Fruit fly (Drosophila melanogaster) whole organism, embryonic: ENCODE data around the gene CG13085.
A peak's percentile ranks its signal among the peaks of the same experiment; 100 is the strongest.

Experiments
- ATbp ChIP-seq: fragments of 200-800 bp; sonication (Bioruptor generic); optimal IDR thresholded peaks from 2 replicates; lab custom pipeline; 2017; ENCODE audit warnings: missing biosample characterization, mild to moderate bottlenecking, missing genetic modification characterization, missing genetic modification reagents
- BtbVII ChIP-seq: fragments of 200-800 bp; sonication (Bioruptor generic); optimal IDR thresholded peaks from 3 replicates; lab custom pipeline; 2017; ENCODE audit warnings: missing biosample characterization, mild to moderate bottlenecking, missing genetic modification characterization
- CG10321 ChIP-seq: fragments of 200-800 bp; sonication (Bioruptor generic); IDR thresholded peaks from 2 replicates; pipeline ENCODE4 v1.3.6; 2022; ENCODE audit warnings: missing biosample characterization, missing genetic modification characterization
- CG10959 ChIP-seq: fragments of 200-800 bp; sonication (Bioruptor generic); IDR thresholded peaks from 2 replicates; pipeline ENCODE4 v1.3.6; 2022; ENCODE audit warnings: missing biosample characterization, missing genetic modification characterization
- CG11398 ChIP-seq: fragments of 200-800 bp; sonication (Bioruptor generic); optimal IDR thresholded peaks from 2 replicates; lab custom pipeline; 2016; ENCODE audit warnings: missing biosample characterization, missing genetic modification characterization
- CG11560 ChIP-seq: fragments of 200-800 bp; sonication (Bioruptor generic); IDR thresholded peaks from 3 replicates; pipeline ENCODE4 v1.3.6; 2022; ENCODE audit warnings: missing biosample characterization, missing genetic modification characterization
- CG12236 ChIP-seq: fragments of 200-800 bp; sonication (Bioruptor generic); optimal IDR thresholded peaks from 2 replicates; lab custom pipeline; 2016; ENCODE audit warnings: missing biosample characterization, missing genetic modification characterization
- CG1233 ChIP-seq: fragments of 200-800 bp; sonication (Bioruptor generic); optimal IDR thresholded peaks from 4 replicates; lab custom pipeline; 2018; ENCODE audit warnings: missing biosample characterization, mild to moderate bottlenecking, missing genetic modification characterization
- CG14014 ChIP-seq: fragments of 200-800 bp; sonication (Bioruptor generic); IDR thresholded peaks from 2 replicates; pipeline ENCODE4 v1.3.6; 2022; ENCODE audit warnings: missing biosample characterization, missing genetic modification characterization
- CG1792 ChIP-seq: fragments of 200-800 bp; sonication (Bioruptor generic); optimal IDR thresholded peaks from 2 replicates; lab custom pipeline; 2016; ENCODE audit warnings: missing biosample characterization, missing genetic modification characterization
- CG18764 ChIP-seq: fragments of 200-800 bp; sonication (Bioruptor generic); optimal IDR thresholded peaks from 3 replicates; lab custom pipeline; 2016; ENCODE audit warnings: missing biosample characterization, missing genetic modification characterization
- CG2202 ChIP-seq: fragments of 200-800 bp; sonication (Bioruptor generic); optimal IDR thresholded peaks from 2 replicates; lab custom pipeline; 2018; ENCODE audit warnings: missing biosample characterization, mild to moderate bottlenecking, missing genetic modification characterization
- CG6254 ChIP-seq: fragments of 200-800 bp; sonication (Bioruptor generic); optimal IDR thresholded peaks from 3 replicates; lab custom pipeline; 2017; ENCODE audit warnings: mild to moderate bottlenecking, missing biosample characterization, missing genetic modification reagents, missing genetic modification characterization
- CG6272 ChIP-seq: fragments of 200-800 bp; sonication (Bioruptor generic); IDR thresholded peaks from 2 replicates; pipeline ENCODE4 v1.3.6; 2022; ENCODE audit warnings: missing biosample characterization, missing genetic modification characterization
- CG6654 ChIP-seq: fragments of 200-800 bp; sonication (Bioruptor generic); optimal IDR thresholded peaks from 2 replicates; lab custom pipeline; 2017; ENCODE audit warnings: missing biosample characterization, mild to moderate bottlenecking, missing genetic modification characterization
- CG6813 ChIP-seq: fragments of 200-800 bp; sonication (Bioruptor generic); optimal IDR thresholded peaks from 2 replicates; lab custom pipeline; 2017; ENCODE audit warnings: missing biosample characterization, missing genetic modification characterization, mild to moderate bottlenecking, moderate library complexity, missing genetic modification reagents
- CG7745 ChIP-seq: fragments of 200-800 bp; sonication (Bioruptor generic); optimal IDR thresholded peaks from 2 replicates; lab custom pipeline; 2018; ENCODE audit warnings: missing biosample characterization, mild to moderate bottlenecking, missing genetic modification characterization, moderate library complexity
- CoRest ChIP-seq: fragments of 200-800 bp; sonication (Bioruptor generic); optimal IDR thresholded peaks from 3 replicates; lab custom pipeline; 2018; ENCODE audit warnings: missing biosample characterization, mild to moderate bottlenecking, missing genetic modification characterization, moderate library complexity
- D19A ChIP-seq: fragments of 200-800 bp; optimal IDR thresholded peaks from 3 replicates; lab custom pipeline; 2019; ENCODE audit warnings: missing biosample characterization, mild to moderate bottlenecking, missing genetic modification characterization, moderate library complexity
- Dip2 ChIP-seq: fragments of 200-800 bp; sonication (Bioruptor generic); IDR thresholded peaks from 2 replicates; pipeline ENCODE4 v1.3.6; 2022; ENCODE audit warnings: missing biosample characterization, missing genetic modification characterization
- E2f1 ChIP-seq: fragments of 200-800 bp; sonication (Bioruptor generic); IDR thresholded peaks from 2 replicates; pipeline ENCODE4 v1.3.6; 2022; ENCODE audit warnings: missing biosample characterization, missing genetic modification characterization
- Gsc ChIP-seq: fragments of 200-800 bp; sonication (Bioruptor generic); IDR thresholded peaks from 2 replicates; pipeline ENCODE4 v1.3.6; 2022; ENCODE audit warnings: missing biosample characterization, missing genetic modification characterization
- HLH54F ChIP-seq: fragments of 200-800 bp; sonication (Bioruptor generic); optimal IDR thresholded peaks from 3 replicates; lab custom pipeline; 2016; ENCODE audit warnings: missing biosample characterization, missing genetic modification characterization
- HmgD ChIP-seq: fragments of 200-800 bp; sonication (Bioruptor generic); optimal IDR thresholded peaks from 3 replicates; lab custom pipeline; 2016; ENCODE audit warnings: missing biosample characterization, missing genetic modification characterization
- Oli ChIP-seq: fragments of 200-800 bp; sonication (Bioruptor generic); optimal IDR thresholded peaks from 2 replicates; lab custom pipeline; 2018; ENCODE audit warnings: missing biosample characterization, mild to moderate bottlenecking, missing genetic modification characterization, moderate library complexity
- Pdp1 ChIP-seq, 2 experiments: fragments of 200-800 bp; sonication (Bioruptor generic); optimal IDR thresholded peaks; 3 replicates each; lab custom pipeline; 2016; ENCODE audit warnings: missing biosample characterization in 2 of 2, missing genetic modification characterization in 2 of 2, mild to moderate bottlenecking in 1 of 2, moderate library complexity in 1 of 2
- Ptx1 ChIP-seq: fragments of 200-800 bp; sonication (Bioruptor generic); IDR thresholded peaks from 2 replicates; pipeline ENCODE4 v1.3.6; 2022; ENCODE audit warnings: missing biosample characterization, missing genetic modification characterization
- Rfx ChIP-seq: fragments of 200-800 bp; sonication (Bioruptor generic); IDR thresholded peaks from 2 replicates; pipeline ENCODE4 v1.3.6; 2022; ENCODE audit warnings: missing biosample characterization, missing genetic modification characterization
- Scr ChIP-seq: fragments of 200-800 bp; sonication (Bioruptor generic); IDR thresholded peaks from 2 replicates; pipeline ENCODE4 v1.3.6; 2022; ENCODE audit warnings: missing biosample characterization, missing genetic modification characterization; ENCODE audit not compliant: partially characterized antibody
- Six4 ChIP-seq: fragments of 200-800 bp; sonication (Bioruptor generic); optimal IDR thresholded peaks from 2 replicates; lab custom pipeline; 2016; ENCODE audit warnings: missing biosample characterization, missing genetic modification characterization
- Sox102F ChIP-seq: fragments of 200-800 bp; sonication (Bioruptor generic); optimal IDR thresholded peaks from 2 replicates; lab custom pipeline; 2018; ENCODE audit warnings: missing biosample characterization, mild to moderate bottlenecking, missing genetic modification characterization, moderate library complexity
- Sry-β ChIP-seq: fragments of 200-800 bp; sonication (Bioruptor generic); optimal IDR thresholded peaks from 2 replicates; lab custom pipeline; 2018; ENCODE audit warnings: missing biosample characterization, mild to moderate bottlenecking, missing genetic modification characterization, moderate library complexity
- Tbp ChIP-seq: fragments of >200 bp; optimal IDR thresholded peaks from 2 replicates; lab custom pipeline; 2018; ENCODE audit warnings: missing biosample characterization, missing genetic modification characterization
- Xbp1 ChIP-seq: fragments of 200-800 bp; sonication (Bioruptor generic); optimal IDR thresholded peaks from 3 replicates; lab custom pipeline; 2016; ENCODE audit warnings: missing biosample characterization, mild to moderate bottlenecking, missing genetic modification characterization
- ato ChIP-seq: fragments of 200-800 bp; sonication (Bioruptor generic); IDR thresholded peaks from 2 replicates; pipeline ENCODE4 v1.3.6; 2022; ENCODE audit warnings: missing biosample characterization, missing genetic modification characterization; ENCODE audit not compliant: partially characterized antibody
- bigmax ChIP-seq: fragments of 200-800 bp; sonication (Bioruptor generic); optimal IDR thresholded peaks from 2 replicates; lab custom pipeline; 2018; ENCODE audit warnings: missing biosample characterization, mild to moderate bottlenecking, missing genetic modification characterization
- btn ChIP-seq: fragments of 200-800 bp; sonication (Bioruptor generic); optimal IDR thresholded peaks from 2 replicates; lab custom pipeline; 2016; ENCODE audit warnings: missing biosample characterization, missing genetic modification characterization
- cas ChIP-seq: fragments of 200-800 bp; sonication (Bioruptor generic); IDR thresholded peaks from 2 replicates; pipeline ENCODE4 v1.3.6; 2022; ENCODE audit warnings: missing biosample characterization, missing genetic modification characterization
- cwo ChIP-seq: fragments of 200-800 bp; sonication (Bioruptor generic); optimal IDR thresholded peaks from 3 replicates; lab custom pipeline; 2017; ENCODE audit warnings: missing biosample characterization, missing genetic modification characterization, mild to moderate bottlenecking, moderate library complexity, missing genetic modification reagents
- gem ChIP-seq: fragments of 200-800 bp; sonication (Bioruptor generic); optimal IDR thresholded peaks from 2 replicates; lab custom pipeline; 2019; ENCODE audit warnings: missing biosample characterization, mild to moderate bottlenecking, missing genetic modification characterization, moderate library complexity
- knrl ChIP-seq: fragments of 200-800 bp; sonication (Bioruptor generic); IDR thresholded peaks from 3 replicates; pipeline ENCODE4 v1.3.6; 2022; ENCODE audit warnings: missing biosample characterization, missing genetic modification characterization; ENCODE audit not compliant: partially characterized antibody
- nmo ChIP-seq: fragments of 200-800 bp; sonication (Bioruptor generic); optimal IDR thresholded peaks from 2 replicates; lab custom pipeline; 2018; ENCODE audit warnings: missing biosample characterization, mild to moderate bottlenecking, missing genetic modification characterization, moderate library complexity
- sc ChIP-seq, 3 experiments: fragments of >200 bp in 2 of 3; fragments of 200-800 bp in 1 of 3; sonication (Bioruptor generic) in 1 of 3; optimal IDR thresholded peaks; 2 replicates in 2 of 3; 3 replicates in 1 of 3; lab custom pipeline; 2017; ENCODE audit warnings: mild to moderate bottlenecking in 1 of 3, missing biosample characterization in 1 of 3, missing genetic modification characterization in 1 of 3, missing genetic modification reagents in 1 of 3
- sd ChIP-seq: fragments of 200-800 bp; sonication (Bioruptor generic); optimal IDR thresholded peaks from 3 replicates; lab custom pipeline; 2018; ENCODE audit warnings: missing biosample characterization, mild to moderate bottlenecking, missing genetic modification characterization, moderate library complexity
- so ChIP-seq: fragments of 200-800 bp; sonication (Bioruptor generic); IDR thresholded peaks from 3 replicates; pipeline ENCODE4 v1.3.6; 2022; ENCODE audit warnings: missing biosample characterization, missing genetic modification characterization
- sug ChIP-seq: fragments of 200-800 bp; optimal IDR thresholded peaks from 2 replicates; lab custom pipeline; 2019; ENCODE audit warnings: missing biosample characterization, mild to moderate bottlenecking, missing genetic modification characterization, moderate library complexity
- tgo ChIP-seq: fragments of 200-800 bp; sonication (Bioruptor generic); IDR thresholded peaks from 3 replicates; pipeline ENCODE4 v1.3.6; 2022; ENCODE audit warnings: missing biosample characterization, missing genetic modification characterization
- trem ChIP-seq: fragments of 200-800 bp; optimal IDR thresholded peaks from 3 replicates; lab custom pipeline; 2019; ENCODE audit warnings: missing biosample characterization, mild to moderate bottlenecking, missing genetic modification characterization, moderate library complexity
- wdn ChIP-seq: fragments of 200-800 bp; sonication (Bioruptor generic); IDR thresholded peaks from 2 replicates; pipeline ENCODE4 v1.3.6; 2022; ENCODE audit warnings: missing biosample characterization, missing genetic modification characterization

Gene CG13085

DNA sequence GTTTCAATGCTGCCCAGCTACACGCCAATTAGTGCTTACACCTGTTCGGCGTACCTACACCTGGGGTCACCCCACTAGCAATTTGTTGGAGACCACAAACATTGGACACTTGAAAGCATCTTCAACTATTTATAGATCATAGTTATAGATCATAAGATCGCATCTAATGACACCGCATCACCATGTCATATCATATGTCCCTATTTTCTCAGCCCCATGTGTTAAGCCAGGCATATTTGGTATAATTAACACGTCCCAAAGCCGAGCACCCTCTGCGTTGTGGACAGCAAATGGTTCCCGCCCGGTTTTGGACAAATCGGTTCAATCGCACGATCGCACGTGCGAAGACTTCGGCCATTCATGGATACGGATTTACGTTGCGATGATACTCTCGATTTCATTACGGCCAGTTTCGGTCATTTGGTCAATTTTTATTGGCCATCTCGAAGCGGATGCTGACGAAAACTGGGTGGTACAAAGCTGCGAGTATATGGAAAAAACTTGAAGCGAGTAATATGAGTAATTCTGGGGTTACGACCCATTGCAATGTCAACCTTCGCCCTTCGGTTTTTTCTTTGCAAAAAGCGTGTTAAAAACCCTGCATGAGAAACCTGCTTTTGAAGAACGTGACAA, 15.9 kb downstream of the CG13085 start (continued):
- TF ChIP-seq ato (GFP tag; lab: Robert Waterston, UW) (no peak), Rfx (GFP tag; lab: Robert Waterston, UW) (peak; percentile 83), wdn (GFP tag; lab: Robert Waterston, UW) (peak; percentile 86), nmo (GFP tag; lab: Kevin White, UChicago) (peak; percentile 73), Oli (tag; lab: Kevin White, UChicago) (peak; percentile 86), Scr (0 out of 2 replicates have a peak, but pooled peaks have one; percentile 24), so (GFP tag; lab: Robert Waterston, UW) (peak; percentile 76), CG1792 (GFP tag; lab: Kevin White, UChicago) (peak; percentile 31), tgo (GFP tag; lab: Robert Waterston, UW) (peak; percentile 74), CG1233 (GFP tag; lab: Kevin White, UChicago) (peak; percentile 45), HmgD (no peak), sug (tag; lab: Kevin White, UChicago) (peak; percentile 35), cas (GFP tag; lab: Robert Waterston, UW) (no peak), CG6654 (GFP tag; lab: Kevin White, UChicago) (peak; percentile 36), CG10321 (peak; percentile 77), CG6813 (peak; percentile 33), trem (tag; lab: Kevin White, UChicago) (peak; percentile 65), D19A (tag; lab: Kevin White, UChicago) (peak; percentile 65), Pdp1 (GFP tag; optimal IDR thresholded peaks at IDR 0.05; lab: Kevin White, UChicago) (peak; percentile 58 to 62), Tbp (no peak), CG11560 (no peak; the same call in 2 of the 3 replicates), sd (tag; lab: Kevin White, UChicago) (peak; percentile 89), Sox102F (GFP tag; lab: Kevin White, UChicago) (peak; percentile 87), CoRest (tag; lab: Kevin White, UChicago) (peak; percentile 93), CG10959 (GFP tag; lab: Robert Waterston, UW) (peak; percentile 44; the same call in 1 of the 2 replicates), HLH54F (GFP tag; lab: Kevin White, UChicago) (peak; percentile 88), CG14014 (peak; percentile 75), CG18764 (GFP tag; lab: Kevin White, UChicago) (peak; percentile 22), Dip2 (no peak), Gsc (GFP tag; lab: Robert Waterston, UW) (0 out of 2 replicates have a peak, but pooled peaks have one; percentile 36), CG2202 (tag; lab: Kevin White, UChicago) (peak; percentile 15), Six4 (peak; percentile 64), knrl (no peak), sc (optimal IDR thresholded peaks at IDR 0.05; lab: Kevin White, UChicago) (no peak), sc (GFP tag; optimal IDR thresholded peaks at IDR 0.05; lab: Kevin White, UChicago) (peak; percentile 54), E2f1 (GFP tag; lab: Robert Waterston, UW) (peak; percentile 27; the same call in 1 of the 2 replicates), ATbp (GFP tag; lab: Kevin White, UChicago) (peak; percentile 76), gem (tag; lab: Kevin White, UChicago) (peak; percentile 84), btn (peak; percentile 52), bigmax (GFP tag; lab: Kevin White, UChicago) (no peak), Sry-β (GFP tag; lab: Kevin White, UChicago) (no peak), CG12236 (peak; percentile 24), BtbVII (GFP tag; lab: Kevin White, UChicago) (peak; percentile 46), Ptx1 (GFP tag; lab: Robert Waterston, UW) (peak; percentile 79), cwo (GFP tag; lab: Kevin White, UChicago) (peak; percentile 89), CG7745 (tag; lab: Kevin White, UChicago) (no peak), Xbp1 (GFP tag; lab: Kevin White, UChicago) (peak; percentile 94), CG6254 (GFP tag; lab: Kevin White, UChicago) (peak; percentile 46), CG6272 (GFP tag; lab: Robert Waterston, UW) (peak; percentile 44; the same call in 1 of the 2 replicates), CG11398 (GFP tag; lab: Kevin White, UChicago) (peak; percentile 71)
